Worm (Caenorhabditis elegans) whole organism, young adult: ENCODE measurements around the gene F38B7.2.

Source experiments
- F22D6.2 ChIP-seq: sonication (generic microtip); optimal IDR thresholded peaks from 2 replicates; lab custom pipeline; 2016; ENCODE audit warnings: mild to moderate bottlenecking, missing genetic modification characterization, missing compliant biosample characterization
- F57C9.4 ChIP-seq: sonication (generic microtip); optimal IDR thresholded peaks from 2 replicates; lab custom pipeline; 2017; ENCODE audit warnings: mild to moderate bottlenecking, missing genetic modification characterization, missing compliant biosample characterization
- T07F8.4 ChIP-seq: sonication (generic microtip); optimal IDR thresholded peaks from 2 replicates; lab custom pipeline; 2016; ENCODE audit warnings: mild to moderate bottlenecking, missing genetic modification characterization, moderate library complexity, missing compliant biosample characterization
- ceh-40 ChIP-seq: fragments of 200-800 bp; sonication (Bioruptor generic); IDR thresholded peaks from 2 replicates; pipeline ENCODE4 v1.3.6; 2022; ENCODE audit warnings: missing genetic modification characterization, missing compliant biosample characterization
- nfya-1 ChIP-seq: sonication (generic microtip); optimal IDR thresholded peaks from 2 replicates; lab custom pipeline; 2017; ENCODE audit warnings: antibody characterized with exemption, missing compliant biosample characterization, missing genetic modification characterization, borderline replicate concordance; ENCODE audit not compliant: insufficient read depth
- nfya-2 ChIP-seq: fragments of 200-800 bp; sonication (Bioruptor generic); IDR thresholded peaks from 2 replicates; pipeline ENCODE4 v1.3.6; 2022; ENCODE audit warnings: missing genetic modification reagents, missing genetic modification characterization, missing compliant biosample characterization
- snpc-3.4 ChIP-seq: sonication (generic microtip); optimal IDR thresholded peaks from 2 replicates; lab custom pipeline; 2017; ENCODE audit warnings: missing genetic modification characterization, mild to moderate bottlenecking, missing compliant biosample characterization, antibody characterized with exemption, moderate library complexity, missing genotype, missing genetic modification reagents

- TF ChIP-seq nfya-2 = no peak
- TF ChIP-seq F57C9.4 (tag; lab: Kevin White, UChicago) = no peak
- no peak for TF ChIP-seq snpc-3.4 (tag; lab: Kevin White, UChicago)
- TF ChIP-seq ceh-40 (GFP tag; lab: Robert Waterston, UW) = no peak
- TF ChIP-seq T07F8.4 = no peak
- TF ChIP-seq nfya-1 (tag; lab: Kevin White, UChicago) = no peak
- TF ChIP-seq F22D6.2 (tag; lab: Kevin White, UChicago) = no peak
Measured at ce11 chrV:11520215-11520614, 23.5 kb upstream of the F38B7.2 start, which contains the start of the genes C55A6.11 and C55A6.7.
